Fruit fly (Drosophila melanogaster): ENCODE data around the gene CG13607.

CG13607 gene

DNA sequence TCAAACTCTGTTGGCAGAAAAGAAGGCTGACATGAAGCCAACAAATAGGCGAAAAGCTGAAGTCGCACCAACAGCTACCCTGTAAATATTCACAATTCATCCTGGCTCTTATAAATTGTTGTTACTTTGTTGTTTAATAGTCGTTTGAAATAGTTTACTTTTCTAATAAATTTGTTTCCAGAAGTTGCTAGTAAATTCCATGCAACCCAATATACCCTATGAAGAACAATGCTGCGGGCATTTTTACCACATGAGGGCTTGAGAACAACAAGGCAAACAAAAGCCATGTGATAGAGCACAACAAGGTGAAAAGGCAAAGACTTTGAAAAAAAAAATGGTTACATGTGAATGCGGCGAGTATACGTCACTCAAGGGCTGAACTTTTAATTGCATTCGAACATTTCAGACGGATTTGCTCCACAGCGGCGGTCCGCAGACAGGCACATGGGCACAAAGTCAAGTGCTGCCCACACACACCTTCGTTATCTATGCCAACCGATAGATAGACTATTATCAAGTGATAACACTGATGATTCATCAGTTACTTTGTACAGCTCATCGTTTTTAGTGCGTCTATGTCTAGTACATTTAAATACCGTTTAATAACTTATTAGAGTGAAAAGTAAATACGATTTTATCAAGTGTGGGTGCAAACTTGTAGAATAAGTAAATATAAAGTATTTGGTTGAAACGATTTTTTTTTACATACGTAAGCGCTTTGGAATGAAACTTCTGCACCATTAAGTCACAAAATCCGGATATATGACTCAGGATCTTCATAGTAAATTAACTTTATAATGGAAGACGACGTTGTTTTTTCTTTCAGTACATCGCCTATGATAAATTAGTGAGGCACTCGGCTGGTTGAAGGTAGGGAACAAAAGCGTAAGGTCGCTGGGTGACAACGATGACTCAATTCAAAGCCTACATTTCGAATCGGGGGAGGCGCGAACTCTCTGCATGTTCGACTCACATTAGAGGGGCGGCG is 16.8 kb downstream of the CG13607 start (continued):
- TF ChIP-seq Stat92E (GFP tag; optimal IDR thresholded peaks at IDR 0.05), result no peak
- peak; percentile 83 for TF ChIP-seq CG14014 (GFP tag; IDR thresholded peaks at IDR 0.05)
- no peak for TF ChIP-seq Dp (GFP tag; optimal IDR thresholded peaks at IDR 0.05)
- peak; percentile 89 for TF ChIP-seq Rfx (GFP tag; IDR thresholded peaks at IDR 0.05)
- TF ChIP-seq Hmr (GFP tag; optimal IDR thresholded peaks at IDR 0.05), result peak; percentile 64
- peak; percentile 84 for TF ChIP-seq Camta (GFP tag; optimal IDR thresholded peaks at IDR 0.05)
- peak; percentile 66 for TF ChIP-seq pum (GFP tag; optimal IDR thresholded peaks at IDR 0.05)
- TF ChIP-seq NC2β (GFP tag; optimal IDR thresholded peaks at IDR 0.05), result peak; percentile 78
- TF ChIP-seq hb (GFP tag; IDR thresholded peaks at IDR 0.05; ENCODE audit: partially characterized antibody), result no peak
- no peak for TF ChIP-seq ftz-f1 (GFP tag; optimal IDR thresholded peaks at IDR 0.05)
- no peak for TF ChIP-seq CG7987 (GFP tag; optimal IDR thresholded peaks at IDR 0.05)
- no peak for TF ChIP-seq kni (GFP tag; optimal IDR thresholded peaks at IDR 0.05)
- TF ChIP-seq sug (tag; optimal IDR thresholded peaks at IDR 0.05), result peak; percentile 55
- 0 out of 2 replicates have a peak, but pooled peaks have one; percentile 16 for TF ChIP-seq CG8765 (GFP tag; IDR thresholded peaks at IDR 0.05)
- TF ChIP-seq seq (GFP tag; IDR thresholded peaks at IDR 0.05), result peak; percentile 85
- peak; percentile 71 for TF ChIP-seq Bdp1 (GFP tag; optimal IDR thresholded peaks at IDR 0.05)
- no peak for TF ChIP-seq CG8290 (GFP tag; optimal IDR thresholded peaks at IDR 0.05)
- TF ChIP-seq CG8290 (tag; optimal IDR thresholded peaks at IDR 0.05), result peak in 1 of 2 experiments; percentile 81
- TF ChIP-seq Mes4 (GFP tag; optimal IDR thresholded peaks at IDR 0.05), result peak; percentile 50
- peak; percentile 72 for TF ChIP-seq CG4424 (GFP tag; optimal IDR thresholded peaks at IDR 0.05)
- TF ChIP-seq pb (GFP tag; optimal IDR thresholded peaks at IDR 0.05), result peak; percentile 69
- TF ChIP-seq Optix (GFP tag; IDR thresholded peaks at IDR 0.05), result peak; percentile 70; the same call in 2 of the 3 replicates
- TF ChIP-seq knrl (GFP tag; IDR thresholded peaks at IDR 0.05; ENCODE audit: partially characterized antibody), result no peak
- TF ChIP-seq CG6175 (GFP tag; IDR thresholded peaks at IDR 0.05), result peak; percentile 58; the same call in 1 of the 3 replicates
- TF ChIP-seq MTF-1 (GFP tag; optimal IDR thresholded peaks at IDR 0.05; ENCODE audit: borderline replicate concordance), result peak; percentile 36
- peak; percentile 96 for TF ChIP-seq sens (GFP tag)
- TF ChIP-seq Dad (GFP tag; optimal IDR thresholded peaks at IDR 0.05), result peak; percentile 70
- TF ChIP-seq CG34224 (GFP tag; IDR thresholded peaks at IDR 0.05; ENCODE audit: partially characterized antibody), result no peak
- TF ChIP-seq Jarid2 (GFP tag; optimal IDR thresholded peaks at IDR 0.05), result no peak
- TF ChIP-seq abd-A (tag; optimal IDR thresholded peaks at IDR 0.05), result no peak
- TF ChIP-seq CG2875 (GFP tag; optimal IDR thresholded peaks at IDR 0.05), result no peak
- no peak for TF ChIP-seq z (GFP tag; IDR thresholded peaks at IDR 0.05)
- peak; percentile 47 for TF ChIP-seq grn (GFP tag; optimal IDR thresholded peaks at IDR 0.05)
- peak; percentile 97 for TF ChIP-seq Ets65A (GFP tag)
- TF ChIP-seq CG11560 (tag; IDR thresholded peaks at IDR 0.05), result peak; percentile 60; the same call in 2 of the 3 replicates
- TF ChIP-seq E2f2 (GFP tag; IDR thresholded peaks at IDR 0.05), result peak; percentile 64
- TF ChIP-seq CG14441 (GFP tag; IDR thresholded peaks at IDR 0.05), result peak; percentile 85
- peak; percentile 51 for TF ChIP-seq CG17361 (GFP tag; IDR thresholded peaks at IDR 0.05)
- peak; percentile 40; the same call in 1 of the 2 replicates for TF ChIP-seq CG10321 (GFP tag; IDR thresholded peaks at IDR 0.05)
- TF ChIP-seq CG6813 (GFP tag; optimal IDR thresholded peaks at IDR 0.05), result peak; percentile 64
- TF ChIP-seq Dll (GFP tag; IDR thresholded peaks at IDR 0.05; ENCODE audit: partially characterized antibody), result no peak
- TF ChIP-seq ken (GFP tag; IDR thresholded peaks at IDR 0.05), result peak; percentile 68; the same call in 2 of the 3 replicates
- peak; percentile 50 for TF ChIP-seq CG14710 (tag; optimal IDR thresholded peaks at IDR 0.05)
- no peak for TF ChIP-seq Lpt (GFP tag; optimal IDR thresholded peaks at IDR 0.05)
- peak; percentile 85 for TF ChIP-seq CG7839 (tag; optimal IDR thresholded peaks at IDR 0.05)
- peak; percentile 25 for TF ChIP-seq CG14965 (GFP tag; optimal IDR thresholded peaks at IDR 0.05; ENCODE audit: borderline replicate concordance)
- TF ChIP-seq Dek (tag; optimal IDR thresholded peaks at IDR 0.05), result peak; percentile 58
- peak; percentile 47; the same call in 1 of the 2 replicates for TF ChIP-seq rib (GFP tag; IDR thresholded peaks at IDR 0.05)
